Worm (Caenorhabditis elegans): ENCODE results near the gene srw-15.
A peak's percentile ranks its signal among the peaks of the same experiment; 100 is the strongest.

srw-15 gene

DNA sequence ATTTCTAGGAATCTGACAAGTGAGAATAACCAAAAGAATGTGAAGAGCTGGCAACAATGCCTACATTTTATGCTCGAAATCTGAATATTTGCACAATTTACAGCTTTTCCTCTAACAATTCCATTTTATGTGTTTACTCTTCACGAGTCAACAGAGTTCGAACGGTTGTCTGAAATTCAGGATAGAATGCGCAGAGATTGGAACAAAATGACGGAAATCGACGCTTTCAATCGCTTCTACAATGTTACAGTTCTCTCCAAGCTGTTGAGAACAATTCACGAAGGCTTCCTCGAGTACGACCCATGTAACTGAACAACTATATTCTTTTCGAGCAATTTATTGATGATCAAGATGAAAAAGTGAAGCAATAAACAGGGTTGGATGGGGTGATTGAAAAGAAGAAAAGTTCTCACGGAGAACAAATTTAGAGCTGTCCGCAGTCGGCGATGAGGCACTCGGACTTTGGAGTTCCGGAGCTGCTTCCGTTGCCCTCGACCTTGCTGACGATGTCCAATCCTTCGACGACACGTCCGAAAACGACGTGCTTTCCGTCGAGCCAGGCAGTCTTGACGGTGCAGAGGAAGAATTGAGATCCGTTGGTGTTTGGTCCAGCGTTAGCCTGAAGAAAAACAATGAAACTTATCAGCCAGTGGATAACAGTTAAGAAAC lies 44.0 kb upstream of the srw-15 start, which contains the start of gene Y75B12B.3 (continued):
- TF ChIP-seq tlf-1 (GFP tag; optimal IDR thresholded peaks at IDR 0.05) (peak; percentile 51), nfya-2 (GFP tag; IDR thresholded peaks at IDR 0.05) (no peak), cebp-2 (GFP tag; IDR thresholded peaks at IDR 0.05) (no peak), T07F8.4 (tag; optimal IDR thresholded peaks at IDR 0.05) (no peak), lsl-1 (GFP tag; optimal IDR thresholded peaks at IDR 0.05) (peak; percentile 47), B0336.3 (GFP tag; IDR thresholded peaks at IDR 0.05) (peak; percentile 81), F57A8.1 (GFP tag; optimal IDR thresholded peaks at IDR 0.05) (no peak), madf-3 (GFP tag; IDR thresholded peaks at IDR 0.05) (0 out of 2 replicates have a peak, but pooled peaks have one; percentile 3), hlh-12 (tag; optimal IDR thresholded peaks at IDR 0.05) (no peak), hsf-1 (GFP tag; IDR thresholded peaks at IDR 0.05) (peak; percentile 83), unc-62 (GFP tag; optimal IDR thresholded peaks at IDR 0.05) (no peak), dpff-1 (tag; optimal IDR thresholded peaks at IDR 0.05) (no peak), ceh-91 (GFP tag; IDR thresholded peaks at IDR 0.05) (no peak), aptf-2 (GFP tag; conservative IDR thresholded peaks at IDR 0.05) (no peak), snpc-3.4 (tag; optimal IDR thresholded peaks at IDR 0.05) (peak; percentile 24), B0261.1 (tag; optimal IDR thresholded peaks at IDR 0.05) (peak; percentile 7), egl-44 (GFP tag; IDR thresholded peaks at IDR 0.05) (0 out of 2 replicates have a peak, but pooled peaks have one; percentile 17), F37B4.10 (GFP tag; IDR thresholded peaks at IDR 0.05) (no peak), cebp-1 (GFP tag; IDR thresholded peaks at IDR 0.05) (no peak), cebp-1 (tag; optimal IDR thresholded peaks at IDR 0.05) (peak; percentile 29), nhr-27 (tag; optimal IDR thresholded peaks at IDR 0.05) (no peak), somi-1 (GFP tag; optimal IDR thresholded peaks at IDR 0.05) (no peak), bed-1 (GFP tag; IDR thresholded peaks at IDR 0.05) (no peak), let-526 (GFP tag; IDR thresholded peaks at IDR 0.05) (no peak), mxl-1 (tag; optimal IDR thresholded peaks at IDR 0.05) (no peak), F10E7.11 (tag; optimal IDR thresholded peaks at IDR 0.05) (no peak), ceh-79 (tag; optimal IDR thresholded peaks at IDR 0.05) (peak; percentile 73), lin-26 (GFP tag; IDR thresholded peaks at IDR 0.05) (peak; percentile 77), efl-1 (GFP tag; optimal IDR thresholded peaks at IDR 0.05) (no peak), zim-3 (tag; optimal IDR thresholded peaks at IDR 0.05) (no peak), F55B11.4 (tag; optimal IDR thresholded peaks at IDR 0.05; ENCODE audit: borderline replicate concordance, insufficient read depth) (no peak), gei-17 (GFP tag; optimal IDR thresholded peaks at IDR 0.05) (no peak), ekl-4 (GFP tag; IDR thresholded peaks at IDR 0.05) (peak; percentile 76; the same call in 1 of the 2 replicates), lir-1 (GFP tag; conservative IDR thresholded peaks at IDR 0.05) (no peak), chd-7 (tag; optimal IDR thresholded peaks at IDR 0.05) (no peak), ceh-58 (GFP tag; IDR thresholded peaks at IDR 0.05) (no peak), F33H1.4 (GFP tag; IDR thresholded peaks at IDR 0.05) (no peak), F52B5.7 (tag; optimal IDR thresholded peaks at IDR 0.05) (no peak), mes-4 (tag; optimal IDR thresholded peaks at IDR 0.05) (no peak), hmg-1.2 (GFP tag; IDR thresholded peaks at IDR 0.05) (0 out of 2 replicates have a peak, but pooled peaks have one; percentile 10), F57C9.4 (tag; optimal IDR thresholded peaks at IDR 0.05) (no peak), zfh-2 (GFP tag; conservative IDR thresholded peaks at IDR 0.05) (peak; percentile 72), C17E4.6 (GFP tag; IDR thresholded peaks at IDR 0.05) (0 out of 2 replicates have a peak, but pooled peaks have one; percentile 27), attf-6 (GFP tag; IDR thresholded peaks at IDR 0.05) (peak; percentile 50; the same call in 1 of the 2 replicates), lsy-27 (tag; optimal IDR thresholded peaks at IDR 0.05; ENCODE audit: borderline replicate concordance, insufficient read depth) (no peak), aptf-3 (GFP tag; IDR thresholded peaks at IDR 0.05) (no peak), madf-10 (tag; optimal IDR thresholded peaks at IDR 0.05) (no peak), ztf-26 (tag; optimal IDR thresholded peaks at IDR 0.05) (no peak), nfya-1 (tag; optimal IDR thresholded peaks at IDR 0.05; ENCODE audit: borderline replicate concordance, insufficient read depth) (no peak)

All from whole organism, young adult.